Worm (Caenorhabditis elegans): ENCODE data around the gene Y71H10B.1.

Y71H10B.1 gene

DNA sequence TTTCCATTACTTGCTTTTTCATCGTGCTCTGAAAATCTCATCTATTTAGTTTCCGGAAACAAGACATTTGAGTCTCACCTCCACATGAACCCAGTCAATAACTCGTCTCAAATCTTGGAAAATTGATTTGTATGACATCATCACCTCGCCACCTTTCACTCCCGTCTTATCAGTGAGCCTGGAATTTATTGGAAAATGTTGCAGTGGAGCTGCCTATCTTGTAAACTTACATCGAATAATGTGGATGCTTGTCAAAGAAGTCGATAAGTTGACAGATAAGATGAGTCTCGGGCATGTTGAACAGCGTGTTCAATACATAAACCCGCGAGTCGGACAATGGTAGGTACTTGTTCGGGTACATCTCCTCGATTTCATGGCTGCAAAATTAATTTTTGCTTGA, 3.3 kb downstream of the Y71H10B.1 start:
- no peak for TF ChIP-seq ceh-22 (tag; optimal IDR thresholded peaks at IDR 0.05)
- TF ChIP-seq elt-2 (tag; optimal IDR thresholded peaks at IDR 0.05) = peak; percentile 44

DNA sequence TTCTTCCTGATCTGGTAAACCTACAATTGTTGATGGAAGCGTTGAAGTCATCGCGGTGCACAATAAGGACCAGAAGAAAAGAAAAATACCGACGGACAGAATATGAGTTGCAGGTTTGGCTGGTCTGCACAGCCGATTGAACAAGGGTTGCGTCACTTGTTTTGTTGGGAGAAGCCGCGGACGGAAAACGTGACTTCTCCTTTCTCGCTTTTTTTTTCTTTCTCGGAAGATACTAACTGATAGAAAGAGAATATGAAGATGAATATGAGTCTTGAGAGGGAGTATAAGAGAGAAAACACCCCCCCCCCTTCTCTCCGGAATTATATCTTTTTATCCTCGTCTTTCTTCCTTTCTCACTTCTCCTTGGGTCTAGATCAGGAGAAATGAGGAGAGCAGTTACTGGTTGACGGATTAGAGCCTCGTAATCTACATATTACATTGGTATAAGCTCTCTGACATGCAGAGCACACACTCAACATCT, 12.3 kb downstream of the Y71H10B.1 start, which contains the start of gene ssr-2:
Gene ssr-2 (minus strand): TSS at position 51 of the 481 bp plus-strand sequence.
- TF ChIP-seq ceh-22 (tag; optimal IDR thresholded peaks at IDR 0.05) (no peak), fax-1 (tag; optimal IDR thresholded peaks at IDR 0.05) (no peak), pha-4 (tag; optimal IDR thresholded peaks at IDR 0.05) (no peak), lin-11 (tag; optimal IDR thresholded peaks at IDR 0.05) (no peak)

DNA sequence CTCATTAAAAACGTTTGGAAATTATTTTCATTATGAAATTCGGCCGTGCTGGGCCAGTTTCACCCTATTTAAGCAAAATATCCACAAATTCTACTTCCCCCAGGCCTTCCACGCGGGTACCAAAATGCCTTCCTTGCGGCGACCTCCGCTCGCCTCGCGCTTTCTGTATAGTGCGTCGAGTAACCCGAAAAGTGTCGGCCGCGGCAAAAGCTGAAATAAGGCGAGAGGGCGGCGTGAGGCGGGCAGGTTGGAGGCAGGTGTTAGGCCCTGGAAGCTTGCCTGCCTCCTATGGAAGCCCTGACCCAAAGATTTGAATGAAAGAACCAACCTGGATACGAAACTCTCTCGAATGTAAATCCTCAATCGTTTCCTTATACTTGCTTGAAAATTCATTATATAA, 13.8 kb downstream of the Y71H10B.1 start:
- no peak for TF ChIP-seq ceh-24 (tag; optimal IDR thresholded peaks at IDR 0.05)
- TF ChIP-seq F13H6.1 (tag; optimal IDR thresholded peaks at IDR 0.05) = no peak
- peak; percentile 6 for TF ChIP-seq ref-2 (tag; optimal IDR thresholded peaks at IDR 0.05)
- TF ChIP-seq ceh-9 (tag; optimal IDR thresholded peaks at IDR 0.05) = no peak

DNA sequence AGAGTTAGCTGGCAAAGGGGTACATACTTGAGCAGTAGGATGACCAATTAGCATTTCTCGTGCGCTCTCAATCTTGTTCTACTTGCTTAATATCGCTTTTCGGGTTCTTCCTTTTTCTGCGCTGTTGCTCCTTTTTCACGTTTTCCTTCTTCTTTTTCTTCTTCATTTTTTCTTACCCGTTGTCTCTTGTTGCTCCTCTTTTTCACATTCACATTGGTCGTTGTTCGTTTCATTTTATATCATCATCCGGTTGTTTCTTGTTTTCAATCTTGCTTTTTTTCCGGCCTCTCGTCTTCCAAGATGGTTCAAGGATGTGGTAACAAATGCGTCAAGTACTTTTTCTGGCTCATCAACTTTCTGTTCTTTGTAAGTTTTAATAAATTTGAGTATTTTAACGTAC, 19.9 kb downstream of the Y71H10B.1 start, which contains the start of gene tsp-6:
Gene tsp-6 (plus strand): TSS at position 301 of the 400 bp plus-strand sequence.
- no peak for TF ChIP-seq ceh-45 (GFP tag; IDR thresholded peaks at IDR 0.05)

DNA sequence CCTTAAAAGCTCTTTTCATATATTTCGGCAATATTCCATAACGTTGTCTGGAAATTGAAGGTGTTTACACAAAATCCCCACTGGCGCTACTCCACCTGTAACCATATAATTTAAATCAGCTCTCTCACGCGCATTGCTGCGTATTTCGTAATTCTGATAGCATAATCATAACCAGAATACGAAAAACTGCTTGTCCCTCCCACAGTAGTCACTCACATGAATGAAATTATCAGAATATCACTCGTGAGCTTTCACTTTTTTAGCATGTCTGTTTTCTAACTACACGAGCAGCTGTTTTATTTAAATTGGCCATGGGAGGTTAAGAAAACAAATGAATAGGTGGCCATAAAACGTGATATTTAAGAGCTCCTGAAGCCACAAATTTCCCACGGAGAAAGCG, 20.3 kb downstream of the Y71H10B.1 start:
- TF ChIP-seq ahr-1 (tag; optimal IDR thresholded peaks at IDR 0.05) = no peak
- TF ChIP-seq ceh-30 (tag; optimal IDR thresholded peaks at IDR 0.05) = no peak
- TF ChIP-seq che-1 (tag; optimal IDR thresholded peaks at IDR 0.05) = no peak
- no peak for TF ChIP-seq hlh-13 (GFP tag; optimal IDR thresholded peaks at IDR 0.05)
- TF ChIP-seq hlh-8 (tag; optimal IDR thresholded peaks at IDR 0.05) = no peak
- no peak for TF ChIP-seq pag-3 (tag; optimal IDR thresholded peaks at IDR 0.05; ENCODE audit: borderline replicate concordance)
- no peak for TF ChIP-seq npax-4 (tag; optimal IDR thresholded peaks at IDR 0.05)
- no peak for TF ChIP-seq lim-6 (tag; optimal IDR thresholded peaks at IDR 0.05)
- TF ChIP-seq C08G9.2 (tag; optimal IDR thresholded peaks at IDR 0.05) = no peak
- TF ChIP-seq hlh-30 (tag; optimal IDR thresholded peaks at IDR 0.05; ENCODE audit: insufficient read depth) = no peak
- TF ChIP-seq dve-1 (tag; optimal IDR thresholded peaks at IDR 0.05) = no peak
- no peak for TF ChIP-seq T23F11.4 (GFP tag; optimal IDR thresholded peaks at IDR 0.05)

DNA sequence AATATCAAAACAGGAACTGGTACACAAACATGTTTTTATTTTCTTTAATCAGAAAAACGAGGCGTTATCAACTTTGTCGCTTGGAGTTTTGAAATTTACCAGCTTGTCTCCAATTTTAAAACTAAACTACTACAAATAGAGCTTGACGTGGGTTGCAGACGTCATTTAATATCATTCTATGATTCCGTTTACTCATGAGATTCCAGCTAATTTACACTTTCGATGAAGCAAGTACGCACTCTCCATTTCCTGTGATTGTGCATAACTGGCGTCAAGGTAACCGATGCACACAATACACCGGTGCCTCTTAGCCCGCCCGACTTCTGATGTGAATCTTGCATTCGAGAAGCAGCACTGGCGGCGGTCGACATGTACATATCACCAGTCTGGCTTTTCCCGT, 21.2 kb downstream of the Y71H10B.1 start:
- no peak for TF ChIP-seq ceh-45 (GFP tag; IDR thresholded peaks at IDR 0.05)
- no peak for TF ChIP-seq sdc-2 (tag; optimal IDR thresholded peaks at IDR 0.05)
- no peak for TF ChIP-seq unc-86 (tag; optimal IDR thresholded peaks at IDR 0.05)
- TF ChIP-seq rnt-1 (tag; optimal IDR thresholded peaks at IDR 0.05) = no peak
- TF ChIP-seq ceh-6 (GFP tag; optimal IDR thresholded peaks at IDR 0.05) = no peak
- TF ChIP-seq pag-3 (tag; optimal IDR thresholded peaks at IDR 0.05; ENCODE audit: borderline replicate concordance) = no peak
- no peak for TF ChIP-seq hlh-8 (tag; optimal IDR thresholded peaks at IDR 0.05)
- TF ChIP-seq zip-5 (tag; optimal IDR thresholded peaks at IDR 0.05) = no peak
- TF ChIP-seq ceh-22 (tag; optimal IDR thresholded peaks at IDR 0.05) = no peak
- TF ChIP-seq unc-55 (GFP tag; optimal IDR thresholded peaks at IDR 0.05) = no peak
- TF ChIP-seq sox-4 (tag; optimal IDR thresholded peaks at IDR 0.05) = no peak
- TF ChIP-seq pax-1 (tag; optimal IDR thresholded peaks at IDR 0.05) = no peak
- no peak for TF ChIP-seq hlh-15 (tag; optimal IDR thresholded peaks at IDR 0.05)
- no peak for TF ChIP-seq F13H6.1 (tag; optimal IDR thresholded peaks at IDR 0.05)
- TF ChIP-seq ahr-1 (tag; optimal IDR thresholded peaks at IDR 0.05) = no peak
- TF ChIP-seq ama-1 (optimal IDR thresholded peaks at IDR 0.05) = no peak
- no peak for TF ChIP-seq Y22D7AL.16 (tag; optimal IDR thresholded peaks at IDR 0.05)
- no peak for TF ChIP-seq lim-6 (tag; optimal IDR thresholded peaks at IDR 0.05)
- TF ChIP-seq hlh-30 (tag; optimal IDR thresholded peaks at IDR 0.05; ENCODE audit: insufficient read depth) = no peak
- no peak for TF ChIP-seq eyg-1 (tag; optimal IDR thresholded peaks at IDR 0.05)
